Worm (Caenorhabditis elegans): ENCODE measurements around the gene nhr-68.

The nhr-68 gene

ce11 chrV:11532964-11533363 lies 40.3 kb upstream of the nhr-68 start:
- no peak for TF ChIP-seq M03D4.4 (tag; optimal IDR thresholded peaks at IDR 0.05)
- peak; percentile 14 for TF ChIP-seq sptf-1 (tag; optimal IDR thresholded peaks at IDR 0.05)
- TF ChIP-seq mep-1 (tag; optimal IDR thresholded peaks at IDR 0.05) = no peak
- TF ChIP-seq sem-2 (GFP tag; optimal IDR thresholded peaks at IDR 0.05) = no peak
- TF ChIP-seq hlh-1 (tag; optimal IDR thresholded peaks at IDR 0.05) = no peak
- peak; percentile 11 for TF ChIP-seq elt-3 (tag; optimal IDR thresholded peaks at IDR 0.05)
- TF ChIP-seq ztf-11 (tag; optimal IDR thresholded peaks at IDR 0.05) = no peak
- TF ChIP-seq nhr-2 (tag; optimal IDR thresholded peaks at IDR 0.05) = no peak
- TF ChIP-seq unc-120 (tag; optimal IDR thresholded peaks at IDR 0.05; ENCODE audit: poor library complexity, severe bottlenecking) = no peak
- no peak for TF ChIP-seq snpc-4 (tag; optimal IDR thresholded peaks at IDR 0.05)
- TF ChIP-seq cnd-1 (tag; optimal IDR thresholded peaks at IDR 0.05) = no peak
- TF ChIP-seq elt-1 (tag; optimal IDR thresholded peaks at IDR 0.05; ENCODE audit: borderline replicate concordance, insufficient read depth) = no peak
- no peak for TF ChIP-seq drap-1 (GFP tag; optimal IDR thresholded peaks at IDR 0.05)
- TF ChIP-seq mls-2 (tag; optimal IDR thresholded peaks at IDR 0.05) = no peak
- TF ChIP-seq ham-2 (GFP tag; optimal IDR thresholded peaks at IDR 0.05) = peak; percentile 30
- peak; percentile 96 for TF ChIP-seq blmp-1 (tag; optimal IDR thresholded peaks at IDR 0.05)
- TF ChIP-seq nhr-76 (tag; optimal IDR thresholded peaks at IDR 0.05) = no peak
- no peak for TF ChIP-seq ceh-83 (GFP tag; optimal IDR thresholded peaks at IDR 0.05)
- no peak for TF ChIP-seq unc-62 (GFP tag; optimal IDR thresholded peaks at IDR 0.05)
- peak; percentile 30 for TF ChIP-seq zip-8 (tag; optimal IDR thresholded peaks at IDR 0.05)

DNA sequence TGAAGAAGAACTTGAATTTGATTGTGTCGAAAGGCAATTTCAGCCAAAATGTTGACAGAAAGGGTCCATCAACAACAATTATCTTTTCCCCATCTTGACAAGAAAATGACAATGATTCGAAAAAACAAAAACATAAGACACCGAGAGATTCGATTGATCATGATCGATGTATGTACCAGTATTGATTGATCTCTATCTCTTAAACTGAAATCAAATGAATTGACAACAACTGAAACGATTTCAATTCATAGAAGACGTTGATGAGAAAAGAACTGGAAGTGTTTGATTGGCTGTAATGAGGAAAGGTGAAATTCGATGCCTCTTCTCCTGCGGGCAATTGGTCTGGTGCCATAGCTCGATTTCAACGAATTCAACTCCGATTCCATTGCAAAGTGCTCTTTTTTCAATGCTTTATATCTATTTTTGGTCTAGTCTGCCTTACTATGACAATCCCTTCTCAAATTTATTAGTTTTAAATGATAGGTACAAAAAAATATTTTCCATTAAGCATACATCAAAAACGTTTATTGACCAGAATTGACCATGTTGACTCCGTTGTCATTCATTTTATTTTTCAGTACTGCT lies 39.8 kb upstream of the nhr-68 start:
- TF ChIP-seq nhr-76 (tag; optimal IDR thresholded peaks at IDR 0.05) (no peak), hlh-1 (tag; optimal IDR thresholded peaks at IDR 0.05) (no peak), elt-1 (tag; optimal IDR thresholded peaks at IDR 0.05; ENCODE audit: borderline replicate concordance, insufficient read depth) (no peak), pha-4 (tag; optimal IDR thresholded peaks at IDR 0.05) (no peak), cnd-1 (tag; optimal IDR thresholded peaks at IDR 0.05) (no peak), nhr-2 (tag; optimal IDR thresholded peaks at IDR 0.05) (no peak), mls-2 (tag; optimal IDR thresholded peaks at IDR 0.05) (no peak), lin-32 (GFP tag; optimal IDR thresholded peaks at IDR 0.05) (no peak), unc-39 (tag; optimal IDR thresholded peaks at IDR 0.05) (no peak), sptf-1 (tag; optimal IDR thresholded peaks at IDR 0.05) (no peak), blmp-1 (tag; optimal IDR thresholded peaks at IDR 0.05) (no peak), bed-3 (GFP tag; optimal IDR thresholded peaks at IDR 0.05) (no peak), ham-2 (GFP tag; optimal IDR thresholded peaks at IDR 0.05) (no peak), flh-1 (GFP tag; optimal IDR thresholded peaks at IDR 0.05) (no peak), nhr-12 (tag; optimal IDR thresholded peaks at IDR 0.05) (no peak), ztf-11 (tag; optimal IDR thresholded peaks at IDR 0.05) (no peak), drap-1 (GFP tag; optimal IDR thresholded peaks at IDR 0.05) (no peak), mep-1 (tag; optimal IDR thresholded peaks at IDR 0.05) (no peak), tbx-8 (GFP tag; optimal IDR thresholded peaks at IDR 0.05) (no peak)

DNA sequence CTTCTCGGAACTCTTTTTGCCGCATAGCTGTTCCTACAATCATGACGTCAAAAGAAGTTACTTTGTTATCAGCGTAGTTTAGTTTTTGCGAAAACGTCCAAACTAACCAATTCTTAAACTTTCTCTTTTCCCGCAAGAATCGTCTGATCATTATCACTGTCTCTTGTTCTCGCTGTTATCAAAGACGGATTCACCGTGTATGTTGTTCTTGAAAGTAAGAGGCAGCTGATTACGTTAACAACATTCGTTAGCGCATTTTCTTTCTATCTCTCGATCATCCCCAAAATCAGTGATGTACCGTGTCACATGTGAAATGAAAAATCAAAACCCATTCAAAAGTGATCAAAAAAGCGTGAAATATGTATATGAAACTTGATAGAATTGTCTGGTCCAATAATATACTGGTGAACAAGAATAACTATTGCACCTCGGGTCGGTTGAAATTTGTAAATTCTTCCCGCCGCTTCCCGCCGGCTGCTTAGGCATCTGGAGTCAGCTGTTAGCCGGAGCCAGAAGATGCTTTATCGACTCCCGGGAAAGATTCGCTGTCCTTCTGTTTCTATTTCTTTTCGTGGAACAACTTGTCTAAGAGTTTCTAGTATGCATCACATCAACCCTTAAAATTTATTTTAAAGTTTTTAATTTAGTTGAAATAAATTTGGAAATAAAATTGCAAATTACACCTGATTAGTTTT lies 38.6 kb upstream of the nhr-68 start:
- TF ChIP-seq ham-2 (GFP tag; optimal IDR thresholded peaks at IDR 0.05) (no peak), bed-3 (GFP tag; optimal IDR thresholded peaks at IDR 0.05) (no peak), cnd-1 (tag; optimal IDR thresholded peaks at IDR 0.05) (no peak), hlh-1 (tag; optimal IDR thresholded peaks at IDR 0.05) (peak; percentile 97), ceh-83 (GFP tag; optimal IDR thresholded peaks at IDR 0.05) (no peak), flh-1 (GFP tag; optimal IDR thresholded peaks at IDR 0.05) (no peak), mab-5 (tag; optimal IDR thresholded peaks at IDR 0.05) (no peak), zip-8 (tag; optimal IDR thresholded peaks at IDR 0.05) (no peak), ceh-43 (GFP tag; optimal IDR thresholded peaks at IDR 0.05) (no peak), drap-1 (GFP tag; optimal IDR thresholded peaks at IDR 0.05) (no peak), blmp-1 (tag; optimal IDR thresholded peaks at IDR 0.05) (peak; percentile 41), unc-39 (tag; optimal IDR thresholded peaks at IDR 0.05) (no peak), ceh-39 (tag; optimal IDR thresholded peaks at IDR 0.05) (no peak), sem-2 (GFP tag; optimal IDR thresholded peaks at IDR 0.05) (no peak), unc-120 (tag; optimal IDR thresholded peaks at IDR 0.05; ENCODE audit: poor library complexity, severe bottlenecking) (peak; percentile 11)

DNA sequence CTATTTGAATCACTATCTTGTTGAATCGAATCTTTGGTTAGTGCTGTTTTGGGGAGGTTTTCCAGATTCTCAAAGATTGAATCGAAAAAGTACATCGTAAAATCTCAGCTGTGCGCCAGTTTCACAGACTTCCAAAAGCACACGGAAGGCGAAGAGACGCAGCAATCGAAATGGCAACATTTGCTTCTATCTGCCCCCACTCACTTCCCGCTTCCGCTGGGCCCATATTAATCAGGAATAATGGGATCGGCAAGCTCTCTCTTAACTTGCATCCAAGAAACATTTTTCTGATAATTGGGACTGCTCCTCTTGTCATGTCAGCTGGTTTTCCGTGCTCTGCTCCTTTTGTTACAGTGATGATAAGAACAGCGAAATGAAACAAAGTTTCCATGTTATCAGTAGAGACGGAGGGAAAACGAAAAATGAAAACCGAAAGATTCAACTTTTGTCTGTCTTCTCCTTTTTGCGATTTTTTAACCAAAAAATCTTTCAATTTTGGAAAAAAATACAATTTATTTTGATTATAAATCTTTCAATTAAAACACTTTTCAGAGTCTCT lies 37.7 kb upstream of the nhr-68 start:
- TF ChIP-seq mab-5 (tag; optimal IDR thresholded peaks at IDR 0.05) (no peak), sem-2 (GFP tag; optimal IDR thresholded peaks at IDR 0.05) (no peak), cnd-1 (tag; optimal IDR thresholded peaks at IDR 0.05) (no peak), blmp-1 (tag; optimal IDR thresholded peaks at IDR 0.05) (no peak), ham-2 (GFP tag; optimal IDR thresholded peaks at IDR 0.05) (no peak), mep-1 (tag; optimal IDR thresholded peaks at IDR 0.05) (no peak), lin-13 (tag; optimal IDR thresholded peaks at IDR 0.05) (no peak), hlh-1 (tag; optimal IDR thresholded peaks at IDR 0.05) (peak; percentile 80), flh-1 (GFP tag; optimal IDR thresholded peaks at IDR 0.05) (no peak), mls-2 (tag; optimal IDR thresholded peaks at IDR 0.05) (no peak), ztf-11 (tag; optimal IDR thresholded peaks at IDR 0.05) (no peak), unc-120 (tag; optimal IDR thresholded peaks at IDR 0.05; ENCODE audit: poor library complexity, severe bottlenecking) (peak; percentile 78)

Data from whole organism, mixed stage, embryonic.